Worm (Caenorhabditis elegans) whole organism, L1 larva: ENCODE data around the gene dhhc-8.
A peak's percentile ranks its signal among the peaks of the same experiment; 100 is the strongest.

Source experiments
- C16A3.4 ChIP-seq: fragments of 150-350 bp; optimal IDR thresholded peaks from 2 replicates; lab custom pipeline; 2014; ENCODE audit warnings: missing biosample characterization, missing genetic modification characterization
- Y116A8C.19 ChIP-seq: sonication (generic microtip); optimal IDR thresholded peaks from 2 replicates; lab custom pipeline; 2016; ENCODE audit warnings: missing compliant biosample characterization, missing genetic modification characterization, borderline replicate concordance
- aha-1 ChIP-seq: fragments of 150-350 bp; optimal IDR thresholded peaks from 2 replicates; lab custom pipeline; 2014; ENCODE audit warnings: missing biosample characterization, missing genetic modification characterization
- alr-1 ChIP-seq: fragments of 200-800 bp; sonication (Bioruptor generic); optimal IDR thresholded peaks from 2 replicates; lab custom pipeline; 2018; ENCODE audit warnings: borderline replicate concordance, mild to moderate bottlenecking, missing genetic modification characterization, missing compliant biosample characterization
- blmp-1 ChIP-seq: fragments of 150-350 bp; optimal IDR thresholded peaks from 2 replicates; lab custom pipeline; 2014; ENCODE audit warnings: missing biosample characterization, missing genetic modification characterization
- ceh-63 ChIP-seq: fragments of 200-800 bp; sonication (Bioruptor generic); optimal IDR thresholded peaks from 2 replicates; lab custom pipeline; 2018; ENCODE audit warnings: mild to moderate bottlenecking, missing genetic modification characterization, missing compliant biosample characterization
- ceh-8 ChIP-seq: fragments of 200-800 bp; sonication (Bioruptor generic); optimal IDR thresholded peaks from 2 replicates; lab custom pipeline; 2018; ENCODE audit warnings: mild to moderate bottlenecking, missing genetic modification characterization, moderate library complexity, missing compliant biosample characterization
- dpl-1 ChIP-seq, 3 experiments: fragments of 150-350 bp in 2 of 3; sonication (generic microtip) in 1 of 3; optimal IDR thresholded peaks; 2 replicates each; lab custom pipeline; 2014 to 2017; ENCODE audit warnings: missing biosample characterization in 3 of 3, missing genetic modification characterization in 3 of 3, missing genetic modification reagents in 3 of 3
- dsc-1 ChIP-seq: sonication (generic microtip); optimal IDR thresholded peaks from 2 replicates; lab custom pipeline; 2016; ENCODE audit warnings: mild to moderate bottlenecking, missing genetic modification characterization, missing compliant biosample characterization
- efl-1 ChIP-seq, 4 experiments: fragments of 150-350 bp; optimal IDR thresholded peaks in 3 of 4; peaks in 1 of 4; 1 replicate in 1 of 4; 2 replicates in 3 of 4; lab custom pipeline; 2014; ENCODE audit warnings: missing biosample characterization in 2 of 4, missing genetic modification characterization in 2 of 4, missing genetic modification reagents in 2 of 4
- egl-27 ChIP-seq, 2 experiments: fragments of 150-350 bp in 1 of 2; sonication (generic microtip); optimal IDR thresholded peaks; 3 replicates each; lab custom pipeline; 2017 to 2018; ENCODE audit warnings: missing biosample characterization in 2 of 2, missing genetic modification characterization in 2 of 2, missing genetic modification reagents in 2 of 2
- elt-2 ChIP-seq: sonication (generic microtip); optimal IDR thresholded peaks from 2 replicates; lab custom pipeline; 2016; ENCODE audit warnings: missing genetic modification characterization, mild to moderate bottlenecking, inconsistent platforms, missing compliant biosample characterization, missing genetic modification reagents
- fkh-10 ChIP-seq: sonication (generic microtip); optimal IDR thresholded peaks from 2 replicates; lab custom pipeline; 2017; ENCODE audit warnings: missing biosample characterization, missing genetic modification reagents, missing genetic modification characterization
- fkh-4 ChIP-seq: sonication (generic microtip); optimal IDR thresholded peaks from 2 replicates; lab custom pipeline; 2016; ENCODE audit warnings: missing compliant biosample characterization, missing genetic modification characterization, borderline replicate concordance
- fkh-8 ChIP-seq: sonication (generic microtip); optimal IDR thresholded peaks from 2 replicates; lab custom pipeline; 2016; ENCODE audit warnings: mild to moderate bottlenecking, missing genetic modification characterization, missing compliant biosample characterization
- fos-1 ChIP-seq: fragments of 150-350 bp; optimal IDR thresholded peaks from 2 replicates; lab custom pipeline; 2014; ENCODE audit warnings: missing biosample characterization, missing genetic modification characterization
- grh-1 ChIP-seq: fragments of 200-800 bp; sonication (Bioruptor generic); IDR thresholded peaks from 2 replicates; pipeline ENCODE4 v1.3.6; 2022; ENCODE audit warnings: missing genetic modification reagents, missing genetic modification characterization, missing compliant biosample characterization
- hpl-2 ChIP-seq: fragments of 150-350 bp; optimal IDR thresholded peaks from 2 replicates; lab custom pipeline; 2014; ENCODE audit warnings: missing biosample characterization, missing genetic modification reagents, missing genetic modification characterization
- jun-1 ChIP-seq: fragments of 150-350 bp; optimal IDR thresholded peaks from 2 replicates; lab custom pipeline; 2014; ENCODE audit warnings: missing biosample characterization, missing genetic modification reagents, missing genetic modification characterization
- lin-13 ChIP-seq: fragments of 150-350 bp; optimal IDR thresholded peaks from 2 replicates; lab custom pipeline; 2014; ENCODE audit warnings: missing biosample characterization, missing genetic modification reagents, missing genetic modification characterization
- lin-14 ChIP-seq: fragments of 200-800 bp; sonication (Bioruptor generic); optimal IDR thresholded peaks from 2 replicates; lab custom pipeline; 2018; ENCODE audit warnings: mild to moderate bottlenecking, missing genetic modification characterization, moderate library complexity, missing compliant biosample characterization
- lin-15B ChIP-seq: fragments of 150-350 bp; sonication (generic microtip); optimal IDR thresholded peaks from 3 replicates; lab custom pipeline; 2014; ENCODE audit warnings: missing biosample characterization, missing genetic modification characterization
- lir-3 ChIP-seq: sonication (generic microtip); optimal IDR thresholded peaks from 2 replicates; lab custom pipeline; 2016; ENCODE audit warnings: mild to moderate bottlenecking, missing genetic modification characterization, moderate library complexity, missing compliant biosample characterization; ENCODE audit not compliant: poor library complexity
- mab-9 ChIP-seq: fragments of 200-800 bp; sonication (Bioruptor generic); IDR thresholded peaks from 2 replicates; pipeline ENCODE4 v1.3.6; 2022; ENCODE audit warnings: missing genetic modification reagents, missing genetic modification characterization, missing compliant biosample characterization
- mep-1 ChIP-seq: fragments of 150-350 bp; optimal IDR thresholded peaks from 2 replicates; lab custom pipeline; 2014; ENCODE audit warnings: missing biosample characterization, missing genetic modification characterization
- nhr-11 ChIP-seq: fragments of 150-350 bp; optimal IDR thresholded peaks from 2 replicates; lab custom pipeline; 2014; ENCODE audit warnings: missing biosample characterization, missing genetic modification characterization
- nhr-12 ChIP-seq: sonication (generic microtip); optimal IDR thresholded peaks from 2 replicates; lab custom pipeline; 2017; ENCODE audit warnings: missing biosample characterization, missing genetic modification characterization
- nhr-77 ChIP-seq: fragments of 150-350 bp; optimal IDR thresholded peaks from 2 replicates; lab custom pipeline; 2014; ENCODE audit warnings: missing biosample characterization, missing genetic modification characterization
- nhr-85 ChIP-seq: sonication (generic microtip); peaks from one replicate; lab custom pipeline; 2016; ENCODE audit warnings: missing genetic modification characterization, inconsistent platforms, missing compliant biosample characterization
- pag-3 ChIP-seq: sonication (generic microtip); optimal IDR thresholded peaks from 2 replicates; lab custom pipeline; 2017; ENCODE audit warnings: missing genetic modification characterization, mild to moderate bottlenecking, missing compliant biosample characterization, antibody characterized with exemption, borderline replicate concordance; ENCODE audit not compliant: insufficient read depth
- pax-3 ChIP-seq: fragments of 200-800 bp; sonication (Bioruptor generic); optimal IDR thresholded peaks from 2 replicates; lab custom pipeline; 2018; ENCODE audit warnings: mild to moderate bottlenecking, missing genetic modification characterization, moderate library complexity, missing compliant biosample characterization
- rnt-1 ChIP-seq: sonication (generic microtip); optimal IDR thresholded peaks from 2 replicates; lab custom pipeline; 2016; ENCODE audit warnings: mild to moderate bottlenecking, missing genetic modification characterization, moderate library complexity, missing compliant biosample characterization
- snu-23 ChIP-seq: sonication (generic microtip); optimal IDR thresholded peaks from 2 replicates; lab custom pipeline; 2016; ENCODE audit warnings: missing genetic modification characterization, missing compliant biosample characterization
- sox-4 ChIP-seq: sonication (generic microtip); optimal IDR thresholded peaks from 2 replicates; lab custom pipeline; 2016; ENCODE audit warnings: missing genetic modification characterization, missing compliant biosample characterization
- swsn-7 ChIP-seq: sonication (generic microtip); optimal IDR thresholded peaks from 2 replicates; lab custom pipeline; 2016; ENCODE audit warnings: missing genetic modification characterization, missing compliant biosample characterization
- unc-30 ChIP-seq: sonication (generic microtip); optimal IDR thresholded peaks from 2 replicates; lab custom pipeline; 2017; ENCODE audit warnings: missing biosample characterization, missing genetic modification characterization
- unc-98 ChIP-seq: fragments of 200-800 bp; sonication (Bioruptor generic); IDR thresholded peaks from 2 replicates; pipeline ENCODE4 v1.3.6; 2022; ENCODE audit warnings: missing genetic modification characterization, missing compliant biosample characterization
- zip-4 ChIP-seq: fragments of 200-800 bp; sonication (Bioruptor generic); optimal IDR thresholded peaks from 2 replicates; lab custom pipeline; 2018; ENCODE audit warnings: mild to moderate bottlenecking, missing genetic modification characterization, moderate library complexity, missing compliant biosample characterization

The dhhc-8 gene

DNA sequence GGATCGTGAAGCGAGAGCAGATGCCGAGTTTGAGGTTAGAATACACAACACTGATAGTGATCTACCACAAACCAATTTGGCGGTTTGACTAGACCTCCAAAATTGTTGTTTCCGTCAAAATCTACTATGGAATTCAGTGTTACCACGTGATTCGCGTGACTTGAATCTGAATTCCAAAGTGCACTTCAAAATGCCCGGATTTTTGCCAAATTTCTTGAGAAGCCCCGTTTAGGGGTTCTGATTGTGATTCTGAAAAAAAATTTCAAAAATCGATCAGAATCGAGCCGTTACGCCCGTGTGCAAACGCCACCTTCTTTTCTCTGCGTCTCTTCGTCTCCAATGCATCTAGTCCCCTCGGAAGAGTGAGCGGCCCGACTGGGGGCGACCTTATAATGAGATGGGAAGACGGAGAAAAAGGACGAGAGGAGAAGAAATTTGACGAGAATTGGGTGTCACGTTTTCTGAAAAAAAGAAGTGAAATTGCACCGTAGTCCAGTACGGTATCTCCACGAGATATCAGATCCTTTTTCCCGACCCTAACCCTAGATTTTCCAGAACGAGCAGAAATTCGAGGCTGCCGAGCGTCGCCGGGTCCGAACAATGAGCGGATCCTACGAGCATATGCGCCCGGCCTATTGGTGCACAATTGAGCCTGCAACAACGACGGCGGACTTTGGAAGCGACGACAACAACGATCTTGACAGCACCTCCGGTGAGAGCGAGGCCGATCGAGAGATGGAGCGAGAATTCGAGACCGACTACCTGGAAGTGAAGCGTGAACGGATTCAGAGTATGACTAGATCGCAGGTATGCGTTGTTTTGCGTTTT lies 35.8 kb upstream of the dhhc-8 start (continued):
- TF ChIP-seq lin-13 (GFP tag; lab: Kevin White, UChicago) (peak; percentile 29), snu-23 (GFP tag; lab: Kevin White, UChicago) (peak; percentile 31), ceh-63 (no peak), dpl-1 (GFP tag; optimal IDR thresholded peaks at IDR 0.05; lab: Kevin White, UChicago) (no peak), fos-1 (peak; percentile 13), C16A3.4 (tag; lab: Kevin White, UChicago) (peak; percentile 21)

DNA sequence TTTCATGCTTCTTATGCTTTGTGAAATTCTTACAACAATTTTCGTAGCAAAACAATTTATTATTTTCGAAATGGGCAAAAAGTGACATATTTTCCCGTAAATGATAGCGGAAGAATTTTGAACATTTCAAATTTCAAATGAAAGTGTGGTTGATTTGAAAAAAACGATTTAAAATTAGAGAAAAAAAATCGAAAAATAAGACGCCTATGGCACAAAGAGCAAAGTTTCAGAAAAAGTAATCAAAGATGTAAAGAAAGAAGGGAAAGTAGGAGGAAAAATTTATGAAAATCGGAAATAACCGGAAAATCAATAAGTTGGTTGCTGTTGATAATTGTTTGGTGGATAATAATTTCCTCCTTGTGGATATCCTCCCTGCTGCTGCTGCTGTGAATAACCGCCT lies 20.0 kb upstream of the dhhc-8 start:
- no peak for TF ChIP-seq fkh-10 (GFP tag; lab: Kevin White, UChicago)
- no peak for TF ChIP-seq rnt-1 (tag; lab: Kevin White, UChicago)
- TF ChIP-seq blmp-1 (tag; lab: Kevin White, UChicago) = no peak
- no peak for TF ChIP-seq lin-14 (GFP tag; lab: Kevin White, UChicago)
- TF ChIP-seq pax-3 (tag; lab: Kevin White, UChicago) = no peak
- no peak for TF ChIP-seq swsn-7 (tag; lab: Kevin White, UChicago)
- no peak for TF ChIP-seq fos-1
- TF ChIP-seq C16A3.4 (tag; lab: Kevin White, UChicago) = no peak
- TF ChIP-seq egl-27 (tag; optimal IDR thresholded peaks at IDR 0.05; lab: Kevin White, UChicago) = no peak
- no peak for TF ChIP-seq nhr-85 (tag; lab: Kevin White, UChicago)
- no peak for TF ChIP-seq nhr-77
- TF ChIP-seq mep-1 = no peak
- TF ChIP-seq pag-3 = no peak
- TF ChIP-seq ceh-63 = no peak

DNA sequence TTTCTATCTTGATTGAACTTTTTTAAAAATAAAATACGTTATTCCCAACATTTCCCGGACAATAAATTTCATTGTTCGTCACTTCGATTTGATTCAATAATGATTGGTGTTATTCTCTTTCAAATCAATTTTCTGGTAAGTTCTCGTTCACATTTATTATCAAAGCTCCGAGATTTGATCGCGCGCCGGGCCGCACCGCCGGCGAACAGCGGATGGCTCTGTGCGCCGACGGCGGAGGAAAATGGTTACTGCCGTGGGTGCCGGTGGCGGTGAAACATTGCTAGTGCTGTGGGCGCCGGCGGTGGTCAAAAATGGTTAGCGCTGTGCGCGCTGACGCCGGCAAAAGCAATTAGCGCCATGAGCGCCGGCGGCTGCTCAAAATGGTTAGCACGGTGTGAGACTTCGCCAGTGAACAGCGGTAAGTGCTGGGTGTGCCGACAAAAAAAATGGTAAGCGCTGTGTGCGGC lies 16.3 kb upstream of the dhhc-8 start, which contains the start of gene Y39E4B.13:
Gene Y39E4B.13 (plus strand): TSS at position 51 of the 467 bp plus-strand sequence.
- TF ChIP-seq hpl-2 (GFP tag; lab: Kevin White, UChicago) (no peak), jun-1 (tag; lab: Kevin White, UChicago) (no peak), pax-3 (tag; lab: Kevin White, UChicago) (no peak), efl-1 (optimal IDR thresholded peaks at IDR 0.05; lab: Kevin White, UChicago) (no peak), efl-1 (GFP tag; optimal IDR thresholded peaks at IDR 0.05 in 1 of 2; lab: Kevin White, UChicago) (no peak), C16A3.4 (tag; lab: Kevin White, UChicago) (no peak), elt-2 (no peak), mab-9 (GFP tag; lab: Robert Waterston, UW) (no peak), lir-3 (no peak), unc-30 (tag; lab: Kevin White, UChicago) (no peak), lin-14 (GFP tag; lab: Kevin White, UChicago) (no peak), dsc-1 (tag; lab: Kevin White, UChicago) (no peak), fkh-8 (tag; lab: Kevin White, UChicago) (no peak), nhr-11 (tag; lab: Kevin White, UChicago) (no peak), nhr-12 (tag; lab: Kevin White, UChicago) (no peak), lin-15B (tag; lab: Kevin White, UChicago) (no peak), swsn-7 (tag; lab: Kevin White, UChicago) (no peak), sox-4 (tag; lab: Kevin White, UChicago) (no peak)

DNA sequence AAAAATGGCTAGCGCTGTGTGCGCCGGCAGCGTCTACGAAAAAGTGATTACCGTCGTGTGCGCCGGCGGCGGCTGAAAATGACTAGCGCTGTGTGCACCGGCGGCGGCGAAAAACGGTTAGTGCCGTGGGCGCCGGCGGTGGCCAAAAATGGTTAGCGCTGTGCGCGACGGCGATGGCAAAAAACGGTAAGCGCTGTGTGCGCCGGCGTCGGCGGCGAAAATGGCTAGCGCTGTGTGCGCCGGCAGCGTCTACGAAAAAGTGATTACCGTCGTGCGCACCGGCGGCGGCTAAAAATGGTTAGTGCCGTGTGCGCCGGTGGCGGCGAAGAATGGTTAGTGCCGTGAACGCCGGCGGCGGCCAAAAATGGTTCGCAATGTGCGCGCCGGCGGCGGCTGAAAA lies 15.1 kb upstream of the dhhc-8 start:
- TF ChIP-seq unc-98 (GFP tag; lab: Robert Waterston, UW) (no peak), nhr-12 (tag; lab: Kevin White, UChicago) (no peak), aha-1 (tag; lab: Kevin White, UChicago) (no peak), Y116A8C.19 (no peak), alr-1 (tag; lab: Kevin White, UChicago) (no peak), blmp-1 (tag; lab: Kevin White, UChicago) (no peak), fkh-4 (tag; lab: Kevin White, UChicago) (no peak), lin-15B (tag; lab: Kevin White, UChicago) (no peak), ceh-8 (GFP tag; lab: Kevin White, UChicago) (no peak), lir-3 (no peak), grh-1 (GFP tag; lab: Robert Waterston, UW) (no peak), nhr-11 (tag; lab: Kevin White, UChicago) (no peak), zip-4 (no peak)
